Fruit fly (Drosophila melanogaster): ENCODE data around the gene CG4199.

The CG4199 gene

DNA sequence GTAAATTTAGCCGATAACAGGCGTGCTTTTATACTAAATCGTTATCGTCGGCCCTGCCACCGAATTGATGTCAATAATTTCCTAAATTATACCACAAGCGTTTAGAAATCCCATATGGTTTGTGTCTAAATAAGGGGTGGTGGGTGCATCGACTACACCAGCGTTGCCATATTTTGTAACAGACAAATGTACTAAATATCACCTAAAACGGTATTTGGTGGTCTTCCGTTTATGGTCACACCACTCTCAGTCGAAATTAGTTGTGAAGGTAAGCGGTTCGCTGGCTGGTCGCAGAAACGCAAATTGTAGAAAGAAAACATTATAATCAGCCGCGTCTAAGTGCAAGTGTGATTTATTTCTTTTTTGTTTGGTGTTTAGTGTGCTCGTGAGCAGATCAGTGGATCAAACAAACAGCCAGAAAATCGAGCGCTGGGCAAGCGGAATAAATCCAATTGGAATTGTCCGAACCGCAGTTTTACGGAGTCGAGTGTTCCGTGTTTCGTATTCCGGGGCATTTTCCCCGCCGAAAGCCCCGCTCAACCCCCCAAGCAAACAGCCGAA is 7.2 kb upstream of the CG4199 start, which contains the start of the genes CG16903 and Unc-76 (continued):
- peak; percentile 64 for TF ChIP-seq pfk (GFP tag; optimal IDR thresholded peaks at IDR 0.05)
- TF ChIP-seq Optix (GFP tag; IDR thresholded peaks at IDR 0.05), result no peak
- peak; percentile 96 for TF ChIP-seq Jarid2 (GFP tag; optimal IDR thresholded peaks at IDR 0.05)
- TF ChIP-seq Doc2 (GFP tag; IDR thresholded peaks at IDR 0.05), result no peak
- no peak for TF ChIP-seq cad (GFP tag; optimal IDR thresholded peaks at IDR 0.05)
- peak; percentile 1 for TF ChIP-seq Bteb2 (GFP tag; optimal IDR thresholded peaks at IDR 0.05)
- TF ChIP-seq Hr78 (GFP tag; optimal IDR thresholded peaks at IDR 0.05), result peak in 1 of 2 experiments; percentile 24
- TF ChIP-seq nerfin-1 (tag; optimal IDR thresholded peaks at IDR 0.05), result peak; percentile 47
- no peak for TF ChIP-seq corto (GFP tag; optimal IDR thresholded peaks at IDR 0.05)
- peak; percentile 55; the same call in 1 of the 2 replicates for TF ChIP-seq unc-4 (GFP tag; IDR thresholded peaks at IDR 0.05; ENCODE audit: partially characterized antibody)
- no peak for TF ChIP-seq CG4328 (GFP tag; optimal IDR thresholded peaks at IDR 0.05)
- TF ChIP-seq bbx (GFP tag; IDR thresholded peaks at IDR 0.05; ENCODE audit: partially characterized antibody), result peak; percentile 29; the same call in 1 of the 2 replicates
- TF ChIP-seq stwl (tag; optimal IDR thresholded peaks at IDR 0.05), result peak; percentile 75
- TF ChIP-seq Lpt (GFP tag; optimal IDR thresholded peaks at IDR 0.05), result no peak
- peak; percentile 14 for TF ChIP-seq CG4854 (GFP tag; optimal IDR thresholded peaks at IDR 0.05)
- no peak for TF ChIP-seq CG11696 (GFP tag; IDR thresholded peaks at IDR 0.05)
- TF ChIP-seq wor (GFP tag; IDR thresholded peaks at IDR 0.05), result no peak
- TF ChIP-seq sens (GFP tag), result peak; percentile 82
- peak; percentile 34 for TF ChIP-seq Meics (GFP tag; optimal IDR thresholded peaks at IDR 0.05)
- no peak for TF ChIP-seq CG6689 (GFP tag; IDR thresholded peaks at IDR 0.05)
- no peak for TF ChIP-seq mld (GFP tag; IDR thresholded peaks at IDR 0.05; ENCODE audit: partially characterized antibody)
- no peak for TF ChIP-seq H2.0 (GFP tag; IDR thresholded peaks at IDR 0.05)
- peak; percentile 26 for TF ChIP-seq HHEX (GFP tag; optimal IDR thresholded peaks at IDR 0.05)
- peak; percentile 78 for TF ChIP-seq chm (GFP tag; IDR thresholded peaks at IDR 0.05)
- peak; percentile 4 for TF ChIP-seq Asciz (GFP tag; optimal IDR thresholded peaks at IDR 0.05)
- TF ChIP-seq sqz (GFP tag; optimal IDR thresholded peaks at IDR 0.05), result peak; percentile 76
- TF ChIP-seq Bdp1 (GFP tag; optimal IDR thresholded peaks at IDR 0.05), result peak; percentile 20
- TF ChIP-seq CG2120 (GFP tag; optimal IDR thresholded peaks at IDR 0.05), result peak; percentile 22
- peak; percentile 47 for TF ChIP-seq Rfx (GFP tag; IDR thresholded peaks at IDR 0.05)
- peak; percentile 9 for TF ChIP-seq CG17912 (GFP tag; optimal IDR thresholded peaks at IDR 0.05)
- no peak for TF ChIP-seq maf-S (GFP tag; optimal IDR thresholded peaks at IDR 0.05)
- peak; percentile 39 for TF ChIP-seq CG11723 (GFP tag; optimal IDR thresholded peaks at IDR 0.05)
- peak; percentile 28 for TF ChIP-seq tap (tag; optimal IDR thresholded peaks at IDR 0.05)
- peak; percentile 90 for TF ChIP-seq CG4617 (GFP tag; optimal IDR thresholded peaks at IDR 0.05; ENCODE audit: borderline replicate concordance)
- peak; percentile 77 for TF ChIP-seq Sry-δ (GFP tag; optimal IDR thresholded peaks at IDR 0.05)
- TF ChIP-seq Hr3 (GFP tag; optimal IDR thresholded peaks at IDR 0.05), result peak; percentile 5
- TF ChIP-seq CG9727 (GFP tag; optimal IDR thresholded peaks at IDR 0.05), result peak; percentile 7
- TF ChIP-seq dysf (GFP tag; IDR thresholded peaks at IDR 0.05), result no peak
- peak; percentile 13 for TF ChIP-seq CG6813 (GFP tag; optimal IDR thresholded peaks at IDR 0.05)
- TF ChIP-seq CG9609 (GFP tag; optimal IDR thresholded peaks at IDR 0.05), result peak; percentile 35
- TF ChIP-seq CG12659 (GFP tag; optimal IDR thresholded peaks at IDR 0.05), result peak; percentile 91
- peak; percentile 38 for TF ChIP-seq Hand (GFP tag; optimal IDR thresholded peaks at IDR 0.05)
- peak; percentile 38 for TF ChIP-seq CG15269 (tag; optimal IDR thresholded peaks at IDR 0.05)
- TF ChIP-seq Ets97D (GFP tag; optimal IDR thresholded peaks at IDR 0.05), result peak; percentile 95
- peak; percentile 53 for TF ChIP-seq CG12071 (GFP tag; optimal IDR thresholded peaks at IDR 0.05)
- TF ChIP-seq E2f2 (GFP tag; IDR thresholded peaks at IDR 0.05), result peak; percentile 69
- peak; percentile 89 for TF ChIP-seq Hmr (GFP tag; optimal IDR thresholded peaks at IDR 0.05)
- TF ChIP-seq Med (GFP tag), result peak; percentile 95
- peak; percentile 34; the same call in 1 of the 2 replicates for TF ChIP-seq ssp (GFP tag; IDR thresholded peaks at IDR 0.05)
- peak; percentile 21; the same call in 1 of the 2 replicates for TF ChIP-seq slbo (GFP tag; IDR thresholded peaks at IDR 0.05)

Data from whole organism, embryonic.